Fruit fly (Drosophila melanogaster): ENCODE results near the gene Npc2e.

Npc2e gene

dm6 chr3R:10087206-10087927 is 34.2 kb downstream of the Npc2e start (continued):
- TF ChIP-seq pnt (GFP tag; optimal IDR thresholded peaks at IDR 0.05) = peak; percentile 66
- peak; percentile 56 for TF ChIP-seq CG16815 (GFP tag; optimal IDR thresholded peaks at IDR 0.05)
- no peak for TF ChIP-seq CG17186 (GFP tag; optimal IDR thresholded peaks at IDR 0.05)
- peak; percentile 62; the same call in 2 of the 3 replicates for TF ChIP-seq ci (GFP tag; IDR thresholded peaks at IDR 0.05)
- peak; percentile 11 for TF ChIP-seq Nf-YB (GFP tag; optimal IDR thresholded peaks at IDR 0.05)
- peak; percentile 56 for TF ChIP-seq nerfin-2 (GFP tag; IDR thresholded peaks at IDR 0.05; ENCODE audit: partially characterized antibody)
- peak; percentile 68 for TF ChIP-seq dmrt99B (tag; optimal IDR thresholded peaks at IDR 0.05)
- peak; percentile 20 for TF ChIP-seq Sox100B (GFP tag; optimal IDR thresholded peaks at IDR 0.05)
- peak; percentile 82 to 95 for TF ChIP-seq Trl (optimal IDR thresholded peaks at IDR 0.05)
- TF ChIP-seq Trl (GFP tag; optimal IDR thresholded peaks at IDR 0.05) = peak; percentile 49
- TF ChIP-seq Drgx (GFP tag; IDR thresholded peaks at IDR 0.05) = peak; percentile 88
- peak; percentile 60 for TF ChIP-seq klu (GFP tag; IDR thresholded peaks at IDR 0.05)
- TF ChIP-seq CG13123 (GFP tag; optimal IDR thresholded peaks at IDR 0.05) = peak; percentile 19
- TF ChIP-seq tna (GFP tag; IDR thresholded peaks at IDR 0.05; ENCODE audit: partially characterized antibody) = no peak
- TF ChIP-seq Hr51 (GFP tag; optimal IDR thresholded peaks at IDR 0.05) = peak; percentile 44 to 59
- peak; percentile 78 for TF ChIP-seq al (GFP tag; IDR thresholded peaks at IDR 0.05)
- TF ChIP-seq salm (tag; optimal IDR thresholded peaks at IDR 0.05) = no peak
- 0 out of 2 replicates have a peak, but pooled peaks have one; percentile 56 for TF ChIP-seq CG16779 (GFP tag; IDR thresholded peaks at IDR 0.05)
- TF ChIP-seq NfI (GFP tag; optimal IDR thresholded peaks at IDR 0.05) = peak; percentile 59
- TF ChIP-seq CG9727 (GFP tag; optimal IDR thresholded peaks at IDR 0.05) = peak; percentile 70
- no peak for TF ChIP-seq hth (optimal IDR thresholded peaks at IDR 0.05)
- peak; percentile 15 for TF ChIP-seq NC2α (GFP tag; optimal IDR thresholded peaks at IDR 0.05)
- peak; percentile 61; the same call in 1 of the 2 replicates for TF ChIP-seq CG32772 (GFP tag; IDR thresholded peaks at IDR 0.05)
- TF ChIP-seq Awh (GFP tag; IDR thresholded peaks at IDR 0.05) = peak; percentile 36; the same call in 1 of the 2 replicates
- peak; percentile 64 for TF ChIP-seq HHEX (GFP tag; optimal IDR thresholded peaks at IDR 0.05)
- no peak for TF ChIP-seq CG15073 (GFP tag; optimal IDR thresholded peaks at IDR 0.05)
- peak; percentile 65; the same call in 2 of the 3 replicates for TF ChIP-seq Dbx (GFP tag; IDR thresholded peaks at IDR 0.05)
- peak; percentile 7 for TF ChIP-seq CG14710 (tag; optimal IDR thresholded peaks at IDR 0.05)
- no peak for TF ChIP-seq insv (GFP tag; optimal IDR thresholded peaks at IDR 0.05)
- peak; percentile 43 for TF ChIP-seq CG12391 (tag; optimal IDR thresholded peaks at IDR 0.05)
- peak; percentile 74 for TF ChIP-seq tgo (GFP tag; IDR thresholded peaks at IDR 0.05)
- peak; percentile 80 for TF ChIP-seq CG1832 (GFP tag; optimal IDR thresholded peaks at IDR 0.05)
- peak; percentile 38 for TF ChIP-seq CG8089 (GFP tag; optimal IDR thresholded peaks at IDR 0.05)
- TF ChIP-seq h (optimal IDR thresholded peaks at IDR 0.05) = no peak
- no peak for TF ChIP-seq gsb-n (tag; optimal IDR thresholded peaks at IDR 0.05)
- TF ChIP-seq bcd (GFP tag; optimal IDR thresholded peaks at IDR 0.05) = peak; percentile 77
- TF ChIP-seq CG31388 (GFP tag; optimal IDR thresholded peaks at IDR 0.05) = no peak
- TF ChIP-seq ac (GFP tag; optimal IDR thresholded peaks at IDR 0.05) = no peak
- TF ChIP-seq CG9215 (GFP tag; IDR thresholded peaks at IDR 0.05) = no peak
- TF ChIP-seq Elba2 (GFP tag; optimal IDR thresholded peaks at IDR 0.05) = no peak
- peak; percentile 12 for TF ChIP-seq CG5245 (GFP tag; optimal IDR thresholded peaks at IDR 0.05)
- peak; percentile 38 for TF ChIP-seq trh (GFP tag; optimal IDR thresholded peaks at IDR 0.05)
- TF ChIP-seq Dll (GFP tag; IDR thresholded peaks at IDR 0.05; ENCODE audit: partially characterized antibody) = no peak
- TF ChIP-seq Dad (GFP tag; optimal IDR thresholded peaks at IDR 0.05) = peak; percentile 47
- no peak for TF ChIP-seq CG7928 (GFP tag; optimal IDR thresholded peaks at IDR 0.05)
- no peak for TF ChIP-seq fd3F (GFP tag; optimal IDR thresholded peaks at IDR 0.05)
- TF ChIP-seq CG16813 (GFP tag; IDR thresholded peaks at IDR 0.05; ENCODE audit: partially characterized antibody) = no peak
- TF ChIP-seq Asciz (GFP tag; optimal IDR thresholded peaks at IDR 0.05) = peak; percentile 51
- no peak for TF ChIP-seq CG6254 (GFP tag; optimal IDR thresholded peaks at IDR 0.05)
- peak; percentile 57; the same call in 1 of the 2 replicates for TF ChIP-seq CG8765 (GFP tag; IDR thresholded peaks at IDR 0.05)
